Fruit fly (Drosophila melanogaster): Measurements from ENCODE around the gene Bili.
"Not testable (repeated sequence)": the region's sequence is repeated elsewhere in the genome, so short reads cannot be mapped to it uniquely, and the experiment has no call there.

Gene Bili

dm6 chr3R:25131042-25131441, at the start of gene Bili:
Gene Bili (plus strand): TSS chr3R:25131306.
- TF ChIP-seq CG3919, CG4318, CG32006 (GFP tag; optimal IDR thresholded peaks at IDR 0.05): not testable (repeated sequence)

- TF ChIP-seq OdsH (GFP tag; optimal IDR thresholded peaks at IDR 0.05): no peak
- no peak for TF ChIP-seq Ets96B (tag; optimal IDR thresholded peaks at IDR 0.05)
- TF ChIP-seq CG1621 (tag; optimal IDR thresholded peaks at IDR 0.05): peak; percentile 3
- no peak for TF ChIP-seq CG11902 (GFP tag; optimal IDR thresholded peaks at IDR 0.05)
- TF ChIP-seq Eip78C (GFP tag): no peak
- no peak for TF ChIP-seq CG31627 (GFP tag; optimal IDR thresholded peaks at IDR 0.05)
- TF ChIP-seq CG6276 (GFP tag; optimal IDR thresholded peaks at IDR 0.05): no peak
Observed at dm6 chr3R:25082348-25082747, 48.8 kb upstream of the Bili start, which contains the start of gene fd96Ca. Gene fd96Ca (plus strand): TSS chr3R:25082684.

- peak; percentile 87 for TF ChIP-seq CG1621 (tag; optimal IDR thresholded peaks at IDR 0.05)
- TF ChIP-seq CG3032 (tag; optimal IDR thresholded peaks at IDR 0.05): no peak
- peak in 1 of 2 experiments; percentile 32 for TF ChIP-seq ss (GFP tag; optimal IDR thresholded peaks at IDR 0.05)
Observed at dm6 chr3R:25094639-25095038, 36.5 kb upstream of the Bili start, which contains the start of gene fd96Cb. Gene fd96Cb (plus strand): TSS chr3R:25095012.

- TF ChIP-seq CG10631 (GFP tag; optimal IDR thresholded peaks at IDR 0.05): no peak
- TF ChIP-seq Sox14 (GFP tag; optimal IDR thresholded peaks at IDR 0.05): peak; percentile 79
- no peak for TF ChIP-seq lz (GFP tag; optimal IDR thresholded peaks at IDR 0.05)
- no peak for TF ChIP-seq CG11902 (GFP tag; optimal IDR thresholded peaks at IDR 0.05)
- no peak for TF ChIP-seq salr (GFP tag; optimal IDR thresholded peaks at IDR 0.05)
- no peak for TF ChIP-seq Met (GFP tag; optimal IDR thresholded peaks at IDR 0.05)
- no peak for TF ChIP-seq cyc (GFP tag; optimal IDR thresholded peaks at IDR 0.05)
Observed at dm6 chr3R:25097486-25097885, 33.6 kb upstream of the Bili start, which contains the start of the genes CG33095 and CG33096. Gene CG33095 (plus strand): TSS chr3R:25097672. Gene CG33096 (plus strand): TSS chr3R:25097672.

DNA sequence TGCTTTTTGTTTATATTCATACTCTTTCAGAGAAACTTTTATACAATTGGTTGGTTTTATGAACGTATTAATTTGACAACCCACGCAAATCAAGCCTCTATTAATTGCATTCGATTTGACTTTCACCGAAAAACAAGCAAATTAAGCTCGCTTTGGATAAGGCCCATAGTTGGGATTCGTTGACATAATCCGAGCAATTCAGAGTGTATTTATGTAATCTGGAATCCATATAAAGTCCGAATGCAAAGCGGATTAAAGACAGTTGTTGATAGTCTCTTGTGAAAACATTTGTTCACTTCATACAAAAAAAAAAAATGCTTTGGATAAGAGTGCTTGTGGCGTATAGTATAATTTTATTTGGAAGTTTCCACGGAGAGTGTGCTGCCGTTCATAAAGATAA, 28.9 kb upstream of the Bili start, which contains the start of gene CG45095:
Gene CG45095 (plus strand): TSS at position 301 of the 400 bp plus-strand sequence.
- TF ChIP-seq vri (GFP tag; optimal IDR thresholded peaks at IDR 0.05) (peak; percentile 57), fkh (GFP tag; optimal IDR thresholded peaks at IDR 0.05) (no peak)

DNA sequence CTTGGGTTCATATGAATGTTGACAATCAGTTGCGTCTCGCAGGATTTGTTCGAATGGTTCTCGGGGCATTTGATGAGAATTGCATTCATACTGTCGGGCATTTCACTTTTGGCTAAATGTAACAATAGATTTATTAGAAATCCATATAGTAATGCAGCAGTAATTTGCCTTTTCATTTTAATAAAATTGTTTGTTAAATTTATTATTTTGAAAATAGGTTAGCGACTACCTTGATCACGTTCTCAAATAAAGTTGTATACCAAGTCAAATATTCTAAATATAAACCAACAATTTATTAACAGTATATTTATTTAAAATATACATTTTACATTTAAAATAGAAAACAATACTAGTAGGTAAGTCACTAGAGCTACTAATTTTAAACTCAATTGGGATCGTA, 22.2 kb upstream of the Bili start, which contains the start of gene CG34027:
Gene CG34027 (minus strand): TSS at position 101 of the 400 bp plus-strand sequence.
- TF ChIP-seq fd59A (GFP tag; optimal IDR thresholded peaks at IDR 0.05) (no peak), lz (GFP tag; optimal IDR thresholded peaks at IDR 0.05) (no peak), CG8119 (GFP tag; IDR thresholded peaks at IDR 0.05) (no peak), Sox14 (GFP tag; optimal IDR thresholded peaks at IDR 0.05) (no peak), CG6808 (GFP tag; optimal IDR thresholded peaks at IDR 0.05) (no peak)

dm6 chr3R:25112466-25112939, 18.6 kb upstream of the Bili start, which contains the start of gene Nepl16:
Gene Nepl16 (minus strand): TSS chr3R:25112516.
- TF ChIP-seq ss (GFP tag; optimal IDR thresholded peaks at IDR 0.05): no peak
- TF ChIP-seq CG11902 (GFP tag; optimal IDR thresholded peaks at IDR 0.05): no peak
- TF ChIP-seq Ets96B (tag; optimal IDR thresholded peaks at IDR 0.05): no peak

DNA sequence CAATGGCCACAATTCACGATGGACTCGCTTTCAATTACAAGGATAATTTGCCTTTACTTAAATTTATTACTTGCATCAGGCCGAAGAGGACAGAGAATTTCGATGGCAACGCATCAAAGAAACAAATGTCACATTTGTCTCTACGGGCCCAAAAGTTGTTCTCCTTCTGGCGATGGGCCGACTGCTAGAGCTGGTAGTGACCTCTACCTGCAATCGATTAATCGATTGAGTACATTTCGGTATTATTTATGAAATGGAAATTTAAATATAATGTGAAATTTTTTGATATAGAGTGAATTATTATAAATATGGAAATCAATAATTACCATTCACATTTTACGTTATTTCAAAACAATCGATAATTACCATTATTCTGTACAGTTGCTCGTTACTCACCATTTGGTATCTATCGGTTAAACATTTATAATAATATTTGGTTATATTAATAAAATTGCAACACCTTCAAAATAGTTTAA, 8.3 kb upstream of the Bili start, which contains the start of the genes CG31510 and TTLL5:
Gene CG31510 (minus strand): TSS at position 185 of the 476 bp plus-strand sequence.
Gene TTLL5 (minus strand): TSS at position 185 of the 476 bp plus-strand sequence.
- TF ChIP-seq CG6163 (GFP tag; IDR thresholded peaks at IDR 0.05) (no peak), Eip78C (GFP tag) (no peak), CG16779 (tag; optimal IDR thresholded peaks at IDR 0.05) (no peak), Hr39 (GFP tag; optimal IDR thresholded peaks at IDR 0.05) (no peak), Met (GFP tag; optimal IDR thresholded peaks at IDR 0.05) (no peak), salr (GFP tag; optimal IDR thresholded peaks at IDR 0.05) (no peak), fd85E (GFP tag; optimal IDR thresholded peaks at IDR 0.05) (no peak)

All from whole organism, prepupa.